Fruit fly (Drosophila melanogaster) whole organism, adult: ENCODE data around the gene CG5969.

ENCODE experiments used
- CG11617 ChIP-seq: fragments of 200-800 bp; sonication (Bioruptor generic); optimal IDR thresholded peaks from 2 replicates; lab custom pipeline; 2017; ENCODE audit warnings: mild to moderate bottlenecking, missing biosample characterization, missing genetic modification reagents, missing genetic modification characterization
- CG12768 ChIP-seq: fragments of 200-800 bp; sonication (Bioruptor generic); optimal IDR thresholded peaks from 2 replicates; lab custom pipeline; 2017; ENCODE audit warnings: missing biosample characterization, missing genetic modification characterization, mild to moderate bottlenecking, moderate library complexity, missing genetic modification reagents
- CG14711 ChIP-seq: fragments of 200-800 bp; sonication (Bioruptor generic); optimal IDR thresholded peaks from 2 replicates; lab custom pipeline; 2018; ENCODE audit warnings: missing biosample characterization, mild to moderate bottlenecking, missing genetic modification characterization, moderate library complexity
- CG1620 ChIP-seq: fragments of 200-800 bp; sonication (Bioruptor generic); optimal IDR thresholded peaks from 2 replicates; lab custom pipeline; 2016; ENCODE audit warnings: missing biosample characterization, missing genetic modification characterization
- CG33017 ChIP-seq: fragments of 200-800 bp; sonication (Bioruptor generic); optimal IDR thresholded peaks from 2 replicates; lab custom pipeline; 2018; ENCODE audit warnings: missing biosample characterization, mild to moderate bottlenecking, missing genetic modification characterization, moderate library complexity
- CG5204 ChIP-seq: fragments of 200-800 bp; sonication (Bioruptor generic); optimal IDR thresholded peaks from 2 replicates; lab custom pipeline; 2016; ENCODE audit warnings: missing biosample characterization, missing genetic modification characterization
- CG7045 ChIP-seq: fragments of 200-800 bp; sonication (Bioruptor generic); optimal IDR thresholded peaks from 2 replicates; lab custom pipeline; 2017; ENCODE audit warnings: missing biosample characterization, mild to moderate bottlenecking, missing genetic modification characterization
- CG7101 ChIP-seq: fragments of 200-800 bp; sonication (Bioruptor generic); optimal IDR thresholded peaks from 2 replicates; lab custom pipeline; 2018; ENCODE audit warnings: missing biosample characterization, mild to moderate bottlenecking, missing genetic modification characterization, moderate library complexity
- Clk ChIP-seq: fragments of 200-800 bp; sonication (Bioruptor generic); optimal IDR thresholded peaks from 2 replicates; lab custom pipeline; 2017; ENCODE audit warnings: missing biosample characterization, missing genetic modification characterization
- Crg-1 ChIP-seq: fragments of 200-800 bp; sonication (Bioruptor generic); optimal IDR thresholded peaks from 2 replicates; lab custom pipeline; 2016; ENCODE audit warnings: missing biosample characterization, missing genetic modification characterization
- Hr96 ChIP-seq: fragments of 200-800 bp; sonication (Bioruptor generic); optimal IDR thresholded peaks from 2 replicates; lab custom pipeline; 2016; ENCODE audit warnings: missing biosample characterization, missing genetic modification characterization
- Mnt ChIP-seq: fragments of 200-800 bp; sonication (Bioruptor generic); optimal IDR thresholded peaks from 2 replicates; lab custom pipeline; 2016; ENCODE audit warnings: missing biosample characterization, mild to moderate bottlenecking, missing genetic modification characterization
- bab1 ChIP-seq: fragments of 200-800 bp; sonication (Bioruptor generic); optimal IDR thresholded peaks from 3 replicates; lab custom pipeline; 2019; ENCODE audit warnings: missing biosample characterization, mild to moderate bottlenecking, missing genetic modification characterization, moderate library complexity
- cic ChIP-seq: fragments of 200-800 bp; sonication (Bioruptor generic); optimal IDR thresholded peaks from 2 replicates; lab custom pipeline; 2017; ENCODE audit warnings: missing biosample characterization, mild to moderate bottlenecking, missing genetic modification characterization, moderate library complexity
- cnc ChIP-seq, 2 experiments: fragments of >200 bp; optimal IDR thresholded peaks; 2 replicates each; lab custom pipeline; 2017
- kay ChIP-seq: fragments of 200-800 bp; sonication (Bioruptor generic); peaks from one replicate; lab custom pipeline; 2016; ENCODE audit warnings: missing biosample characterization, missing genetic modification characterization, borderline replicate concordance
- ovo ChIP-seq: fragments of 200-800 bp; sonication (Bioruptor generic); optimal IDR thresholded peaks from 2 replicates; lab custom pipeline; 2016; ENCODE audit warnings: missing biosample characterization, missing genetic modification characterization
- pad ChIP-seq: fragments of 200-800 bp; sonication (Bioruptor generic); optimal IDR thresholded peaks from 3 replicates; lab custom pipeline; 2017; ENCODE audit warnings: missing biosample characterization, missing genetic modification characterization, mild to moderate bottlenecking, moderate library complexity, missing genetic modification reagents
- tj ChIP-seq: fragments of 200-800 bp; sonication (Bioruptor generic); optimal IDR thresholded peaks from 3 replicates; lab custom pipeline; 2017; ENCODE audit warnings: missing biosample characterization, mild to moderate bottlenecking, missing genetic modification characterization, moderate library complexity
- toe ChIP-seq: fragments of 200-800 bp; sonication (Bioruptor generic); optimal IDR thresholded peaks from 2 replicates; lab custom pipeline; 2016; ENCODE audit warnings: missing biosample characterization, missing genetic modification characterization

CG5969 gene

DNA sequence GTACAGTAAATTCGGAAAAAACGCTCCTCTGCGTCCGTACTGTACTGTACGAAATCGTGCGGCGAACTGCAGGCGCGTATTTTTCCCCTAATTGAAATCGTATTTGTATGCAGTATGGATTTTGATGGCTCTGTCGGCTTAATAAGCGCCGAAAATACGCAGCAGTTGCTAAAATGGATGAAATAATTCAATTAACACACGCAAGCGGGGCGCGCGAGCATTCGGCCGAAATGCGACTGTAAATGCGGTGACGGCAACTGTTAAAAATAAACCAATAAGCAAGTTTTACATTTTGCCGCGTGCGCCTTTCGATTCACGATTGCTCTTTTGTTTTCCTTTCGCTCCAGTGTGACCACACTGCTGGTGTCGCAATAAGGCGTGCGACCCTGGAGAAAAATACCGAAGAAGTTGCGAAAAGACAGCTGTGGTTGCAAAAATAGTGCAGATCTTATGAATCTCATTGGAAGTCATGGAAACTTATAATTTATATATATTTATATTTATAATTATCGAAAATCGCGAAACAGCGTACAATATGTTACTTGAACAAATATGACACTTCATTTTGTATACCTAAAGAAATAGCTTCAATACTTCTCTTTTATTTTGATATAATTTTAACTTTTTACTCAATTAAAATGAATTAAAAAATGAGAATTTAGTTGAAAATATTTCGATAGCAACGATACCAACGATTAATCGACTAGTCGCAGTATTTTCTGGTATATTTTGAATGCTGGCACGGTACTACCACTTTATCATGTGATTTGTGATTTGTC is at the start of gene CG5969, which contains the start of gene CG32428:
TSS of gene CG5969 (plus strand) at position 763 of the 779 bp plus-strand sequence.
TSS of gene CG32428 (minus strand) at position 703 of the 779 bp plus-strand sequence.
- TF ChIP-seq CG7101 (peak; percentile 74), cic (GFP tag; lab: Kevin White, UChicago) (no peak), CG5204 (peak; percentile 11), kay (GFP tag; lab: Kevin White, UChicago) (no peak), bab1 (GFP tag; lab: Kevin White, UChicago) (no peak), CG7045 (peak; percentile 70), CG12768 (GFP tag; lab: Kevin White, UChicago) (peak; percentile 78), Clk (GFP tag; lab: Kevin White, UChicago) (no peak), cnc (optimal IDR thresholded peaks at IDR 0.05; lab: Kevin White, UChicago) (no peak), Crg-1 (GFP tag; lab: Kevin White, UChicago) (no peak), toe (GFP tag; lab: Kevin White, UChicago) (peak; percentile 8), Hr96 (GFP tag; lab: Kevin White, UChicago) (no peak), CG11617 (peak; percentile 40), CG14711 (tag; lab: Kevin White, UChicago) (peak; percentile 60), CG33017 (tag; lab: Kevin White, UChicago) (peak; percentile 74), pad (GFP tag; lab: Kevin White, UChicago) (peak; percentile 47), CG1620 (no peak), Mnt (GFP tag; lab: Kevin White, UChicago) (peak; percentile 60), tj (GFP tag; lab: Kevin White, UChicago) (peak; percentile 82), ovo (no peak)

dm6 chr3L:20425888-20426287 is 47.7 kb upstream of the CG5969 start, which contains the start of gene CG5282:
Gene CG5282, minus strand, starts transcription at chr3L:20426071.
- TF ChIP-seq CG11617 (no peak), tj (GFP tag; lab: Kevin White, UChicago) (no peak), CG7101 (no peak), cic (GFP tag; lab: Kevin White, UChicago) (no peak), CG5204 (no peak), Hr96 (GFP tag; lab: Kevin White, UChicago) (no peak), CG33017 (tag; lab: Kevin White, UChicago) (no peak), CG12768 (GFP tag; lab: Kevin White, UChicago) (no peak), cnc (optimal IDR thresholded peaks at IDR 0.05; lab: Kevin White, UChicago) (no peak), Mnt (GFP tag; lab: Kevin White, UChicago) (no peak), Crg-1 (GFP tag; lab: Kevin White, UChicago) (no peak), Clk (GFP tag; lab: Kevin White, UChicago) (no peak), CG14711 (tag; lab: Kevin White, UChicago) (no peak), toe (GFP tag; lab: Kevin White, UChicago) (no peak), kay (GFP tag; lab: Kevin White, UChicago) (no peak), ovo (no peak), pad (GFP tag; lab: Kevin White, UChicago) (no peak)

dm6 chr3L:20427449-20427848 is 46.1 kb upstream of the CG5969 start, which contains the start of gene CG5274:
Gene CG5274, minus strand, starts transcription at chr3L:20427666.
- TF ChIP-seq CG7045 (no peak), bab1 (GFP tag; lab: Kevin White, UChicago) (peak; percentile 62)

dm6 chr3L:20430182-20430581 is 43.4 kb upstream of the CG5969 start, which contains the start of gene CG5262:
Gene CG5262, minus strand, starts transcription at chr3L:20430475.
- TF ChIP-seq CG7045 (no peak), tj (GFP tag; lab: Kevin White, UChicago) (peak; percentile 63), bab1 (GFP tag; lab: Kevin White, UChicago) (peak; percentile 32)

- no peak for TF ChIP-seq Clk (GFP tag; lab: Kevin White, UChicago)
- TF ChIP-seq toe (GFP tag; lab: Kevin White, UChicago) = no peak
- no peak for TF ChIP-seq Crg-1 (GFP tag; lab: Kevin White, UChicago)
- TF ChIP-seq Mnt (GFP tag; lab: Kevin White, UChicago) = no peak
- no peak for TF ChIP-seq CG7045
- no peak for TF ChIP-seq CG33017 (tag; lab: Kevin White, UChicago)
- no peak for TF ChIP-seq CG11617
- no peak for TF ChIP-seq ovo
- no peak for TF ChIP-seq CG1620
- TF ChIP-seq CG14711 (tag; lab: Kevin White, UChicago) = no peak
- TF ChIP-seq tj (GFP tag; lab: Kevin White, UChicago) = no peak
- TF ChIP-seq bab1 (GFP tag; lab: Kevin White, UChicago) = no peak
- TF ChIP-seq CG5204 = no peak
- TF ChIP-seq Hr96 (GFP tag; lab: Kevin White, UChicago) = no peak
- no peak for TF ChIP-seq cic (GFP tag; lab: Kevin White, UChicago)
These were observed 42.0 kb upstream of the CG5969 start for dm6 chr3L:20431619-20432018.

- peak; percentile 39 for TF ChIP-seq Mnt (GFP tag; lab: Kevin White, UChicago)
- no peak for TF ChIP-seq CG12768 (GFP tag; lab: Kevin White, UChicago)
- no peak for TF ChIP-seq ovo
- TF ChIP-seq tj (GFP tag; lab: Kevin White, UChicago) = peak; percentile 13
- TF ChIP-seq CG1620 = peak; percentile 12
- TF ChIP-seq pad (GFP tag; lab: Kevin White, UChicago) = no peak
- peak; percentile 23 for TF ChIP-seq CG14711 (tag; lab: Kevin White, UChicago)
- peak; percentile 56 for TF ChIP-seq bab1 (GFP tag; lab: Kevin White, UChicago)
- TF ChIP-seq CG11617 = peak; percentile 40
- TF ChIP-seq cnc (optimal IDR thresholded peaks at IDR 0.05; lab: Kevin White, UChicago) = no peak
These were observed 41.3 kb upstream of the CG5969 start, which contains the start of the genes Las and Psn for dm6 chr3L:20432297-20432696. Gene Las, minus strand, starts transcription at chr3L:20432361. Gene Psn, plus strand, starts transcription at chr3L:20432468.
